Worm (Caenorhabditis elegans) whole organism, L1 larva: ENCODE results near the gene uig-1.
A peak's percentile ranks its signal among the peaks of the same experiment; 100 is the strongest.

Experiments used
- C04F5.9 ChIP-seq: sonication (generic microtip); optimal IDR thresholded peaks from 2 replicates; lab custom pipeline; 2016; ENCODE audit warnings: missing genetic modification characterization, missing compliant biosample characterization
- C34B4.2 ChIP-seq: sonication (generic microtip); optimal IDR thresholded peaks from 2 replicates; lab custom pipeline; 2017; ENCODE audit warnings: mild to moderate bottlenecking, missing genetic modification characterization, missing compliant biosample characterization
- F16B12.6 ChIP-seq: fragments of 150-350 bp; optimal IDR thresholded peaks from 2 replicates; lab custom pipeline; 2014; ENCODE audit warnings: missing biosample characterization, missing genetic modification characterization
- Y116A8C.19 ChIP-seq: sonication (generic microtip); optimal IDR thresholded peaks from 2 replicates; lab custom pipeline; 2016; ENCODE audit warnings: missing compliant biosample characterization, missing genetic modification characterization, borderline replicate concordance
- blmp-1 ChIP-seq: fragments of 150-350 bp; optimal IDR thresholded peaks from 2 replicates; lab custom pipeline; 2014; ENCODE audit warnings: missing biosample characterization, missing genetic modification characterization
- ceh-90 ChIP-seq: sonication (generic microtip); optimal IDR thresholded peaks from 2 replicates; lab custom pipeline; 2016; ENCODE audit warnings: missing genetic modification characterization, missing compliant biosample characterization
- ces-1 ChIP-seq: fragments of 150-350 bp; optimal IDR thresholded peaks from 2 replicates; lab custom pipeline; 2014; ENCODE audit warnings: missing biosample characterization, missing genetic modification reagents, missing genetic modification characterization
- dsc-1 ChIP-seq: sonication (generic microtip); optimal IDR thresholded peaks from 2 replicates; lab custom pipeline; 2016; ENCODE audit warnings: mild to moderate bottlenecking, missing genetic modification characterization, missing compliant biosample characterization
- efl-3 ChIP-seq: fragments of 200-800 bp; sonication (Bioruptor generic); optimal IDR thresholded peaks from 2 replicates; lab custom pipeline; 2018; ENCODE audit warnings: mild to moderate bottlenecking, missing genetic modification characterization, missing compliant biosample characterization
- egl-13 ChIP-seq: sonication (generic microtip); optimal IDR thresholded peaks from 2 replicates; lab custom pipeline; 2016; ENCODE audit warnings: missing genotype, missing genetic modification reagents, missing genetic modification characterization, missing compliant biosample characterization
- elt-2 ChIP-seq: sonication (generic microtip); optimal IDR thresholded peaks from 2 replicates; lab custom pipeline; 2016; ENCODE audit warnings: missing genetic modification characterization, mild to moderate bottlenecking, inconsistent platforms, missing compliant biosample characterization, missing genetic modification reagents
- elt-3 ChIP-seq, 6 experiments: fragments of 150-350 bp in 1 of 6; sonication (generic microtip); optimal IDR thresholded peaks; 2 replicates each; lab custom pipeline; 2017 to 2018; ENCODE audit warnings: missing biosample characterization in 6 of 6, missing genetic modification characterization in 6 of 6, inconsistent platforms in 1 of 6
- ets-5 ChIP-seq: fragments of 200-800 bp; sonication (Bioruptor generic); IDR thresholded peaks from 2 replicates; pipeline ENCODE4 v1.3.6; 2022; ENCODE audit warnings: missing genetic modification characterization, missing compliant biosample characterization
- fkh-10 ChIP-seq: sonication (generic microtip); optimal IDR thresholded peaks from 2 replicates; lab custom pipeline; 2017; ENCODE audit warnings: missing biosample characterization, missing genetic modification reagents, missing genetic modification characterization
- fos-1 ChIP-seq: fragments of 150-350 bp; optimal IDR thresholded peaks from 2 replicates; lab custom pipeline; 2014; ENCODE audit warnings: missing biosample characterization, missing genetic modification characterization
- hlh-17 ChIP-seq: fragments of 200-800 bp; sonication (Bioruptor generic); optimal IDR thresholded peaks from 2 replicates; lab custom pipeline; 2018; ENCODE audit warnings: missing genetic modification characterization, mild to moderate bottlenecking, missing compliant biosample characterization, moderate library complexity, borderline replicate concordance
- hlh-4 ChIP-seq: sonication (generic microtip); optimal IDR thresholded peaks from 2 replicates; lab custom pipeline; 2016; ENCODE audit warnings: mild to moderate bottlenecking, missing genetic modification characterization, missing compliant biosample characterization
- lin-14 ChIP-seq: fragments of 200-800 bp; sonication (Bioruptor generic); optimal IDR thresholded peaks from 2 replicates; lab custom pipeline; 2018; ENCODE audit warnings: mild to moderate bottlenecking, missing genetic modification characterization, moderate library complexity, missing compliant biosample characterization
- lin-15B ChIP-seq: fragments of 150-350 bp; sonication (generic microtip); optimal IDR thresholded peaks from 3 replicates; lab custom pipeline; 2014; ENCODE audit warnings: missing biosample characterization, missing genetic modification characterization
- lin-35 ChIP-seq, 2 experiments: fragments of 150-350 bp; optimal IDR thresholded peaks; 2 replicates each; lab custom pipeline; 2014; ENCODE audit warnings: missing biosample characterization in 2 of 2, missing genetic modification characterization in 2 of 2, missing genetic modification reagents in 2 of 2
- lin-39 ChIP-seq: fragments of 150-350 bp; optimal IDR thresholded peaks from 2 replicates; lab custom pipeline; 2014; ENCODE audit warnings: missing biosample characterization, missing genetic modification reagents, missing genetic modification characterization
- lsy-2 ChIP-seq, 2 experiments: fragments of 150-350 bp; optimal IDR thresholded peaks; 2 replicates each; lab custom pipeline; 2014; ENCODE audit warnings: missing biosample characterization in 2 of 2, missing genetic modification characterization in 2 of 2
- mef-2 ChIP-seq: fragments of 150-350 bp; optimal IDR thresholded peaks from 2 replicates; lab custom pipeline; 2014; ENCODE audit warnings: missing biosample characterization, missing genetic modification characterization
- mep-1 ChIP-seq: fragments of 150-350 bp; optimal IDR thresholded peaks from 2 replicates; lab custom pipeline; 2014; ENCODE audit warnings: missing biosample characterization, missing genetic modification characterization
- nhr-11 ChIP-seq: fragments of 150-350 bp; optimal IDR thresholded peaks from 2 replicates; lab custom pipeline; 2014; ENCODE audit warnings: missing biosample characterization, missing genetic modification characterization
- nhr-19 ChIP-seq: fragments of 200-800 bp; sonication (Bioruptor generic); conservative IDR thresholded peaks from 2 replicates; pipeline ENCODE4 v1.3.6; 2022; ENCODE audit warnings: missing genetic modification characterization, missing compliant biosample characterization
- nhr-237 ChIP-seq: fragments of 150-350 bp; optimal IDR thresholded peaks from 2 replicates; lab custom pipeline; 2014; ENCODE audit warnings: missing biosample characterization, missing genetic modification characterization
- nhr-71 ChIP-seq: sonication (generic microtip); optimal IDR thresholded peaks from 2 replicates; lab custom pipeline; 2016; ENCODE audit warnings: mild to moderate bottlenecking, missing genetic modification characterization, moderate library complexity, missing compliant biosample characterization
- nhr-77 ChIP-seq: fragments of 150-350 bp; optimal IDR thresholded peaks from 2 replicates; lab custom pipeline; 2014; ENCODE audit warnings: missing biosample characterization, missing genetic modification characterization
- nhr-84 ChIP-seq: sonication (generic microtip); optimal IDR thresholded peaks from 2 replicates; lab custom pipeline; 2017; ENCODE audit warnings: missing biosample characterization, missing genetic modification characterization
- nhr-85 ChIP-seq: sonication (generic microtip); peaks from one replicate; lab custom pipeline; 2016; ENCODE audit warnings: missing genetic modification characterization, inconsistent platforms, missing compliant biosample characterization
- nhr-90 ChIP-seq: sonication (generic microtip); optimal IDR thresholded peaks from 2 replicates; lab custom pipeline; 2016; ENCODE audit warnings: mild to moderate bottlenecking, missing genetic modification characterization, missing compliant biosample characterization; ENCODE audit not compliant: poor library complexity
- pax-3 ChIP-seq: fragments of 200-800 bp; sonication (Bioruptor generic); optimal IDR thresholded peaks from 2 replicates; lab custom pipeline; 2018; ENCODE audit warnings: mild to moderate bottlenecking, missing genetic modification characterization, moderate library complexity, missing compliant biosample characterization
- pqm-1 ChIP-seq: sonication (generic microtip); optimal IDR thresholded peaks from 3 replicates; lab custom pipeline; 2017; ENCODE audit warnings: missing biosample characterization, missing genetic modification characterization
- rnt-1 ChIP-seq: sonication (generic microtip); optimal IDR thresholded peaks from 2 replicates; lab custom pipeline; 2016; ENCODE audit warnings: mild to moderate bottlenecking, missing genetic modification characterization, moderate library complexity, missing compliant biosample characterization
- snpc-4 ChIP-seq: fragments of 150-350 bp; optimal IDR thresholded peaks from 2 replicates; lab custom pipeline; 2014; ENCODE audit warnings: missing biosample characterization, missing genetic modification characterization
- sup-37 ChIP-seq: fragments of 200-800 bp; sonication (Bioruptor generic); optimal IDR thresholded peaks from 2 replicates; lab custom pipeline; 2018; ENCODE audit warnings: mild to moderate bottlenecking, missing genetic modification characterization, missing compliant biosample characterization
- swsn-7 ChIP-seq: sonication (generic microtip); optimal IDR thresholded peaks from 2 replicates; lab custom pipeline; 2016; ENCODE audit warnings: missing genetic modification characterization, missing compliant biosample characterization
- tlp-1 ChIP-seq: fragments of 150-350 bp; optimal IDR thresholded peaks from 2 replicates; lab custom pipeline; 2014; ENCODE audit warnings: missing biosample characterization, missing genetic modification characterization
- unc-62 ChIP-seq: fragments of 150-350 bp; optimal IDR thresholded peaks from 2 replicates; lab custom pipeline; 2014; ENCODE audit warnings: missing biosample characterization, missing genetic modification reagents, missing genetic modification characterization
- unc-98 ChIP-seq: fragments of 200-800 bp; sonication (Bioruptor generic); IDR thresholded peaks from 2 replicates; pipeline ENCODE4 v1.3.6; 2022; ENCODE audit warnings: missing genetic modification characterization, missing compliant biosample characterization
- vab-15 ChIP-seq: sonication (generic microtip); optimal IDR thresholded peaks from 2 replicates; lab custom pipeline; 2017; ENCODE audit warnings: missing genotype, mild to moderate bottlenecking, missing genetic modification characterization, missing compliant biosample characterization
- zip-4 ChIP-seq: fragments of 200-800 bp; sonication (Bioruptor generic); optimal IDR thresholded peaks from 2 replicates; lab custom pipeline; 2018; ENCODE audit warnings: mild to moderate bottlenecking, missing genetic modification characterization, moderate library complexity, missing compliant biosample characterization
- ztf-4 ChIP-seq: fragments of 150-350 bp; optimal IDR thresholded peaks from 2 replicates; lab custom pipeline; 2014; ENCODE audit warnings: missing biosample characterization, missing genetic modification characterization

uig-1 gene

DNA sequence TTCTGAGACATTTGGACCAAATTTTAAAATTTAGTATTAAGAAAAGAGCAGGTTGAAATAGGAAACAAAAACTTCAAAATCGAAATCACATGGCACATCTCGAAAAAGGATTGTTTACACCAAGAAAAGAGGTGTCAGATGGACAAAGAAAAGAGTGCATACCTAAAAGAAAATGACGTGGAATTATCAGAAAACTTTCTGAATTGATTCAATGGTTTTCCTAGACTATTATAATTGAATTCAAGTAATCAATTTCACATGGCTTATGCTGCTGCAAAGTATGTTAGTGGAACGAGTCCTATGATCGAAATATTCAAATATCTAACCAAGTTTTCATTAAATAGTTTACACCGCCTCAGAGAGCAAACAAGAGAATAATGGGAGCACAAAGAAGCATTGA, 42.9 kb downstream of the uig-1 start (continued):
- TF ChIP-seq tlp-1 (tag; lab: Kevin White, UChicago): no peak
- peak; percentile 43 for TF ChIP-seq nhr-85 (tag; lab: Kevin White, UChicago)
- TF ChIP-seq elt-3 (tag; optimal IDR thresholded peaks at IDR 0.05; lab: Kevin White, UChicago): no peak
- no peak for TF ChIP-seq nhr-237 (tag; lab: Kevin White, UChicago)
- no peak for TF ChIP-seq ceh-90 (tag; lab: Kevin White, UChicago)
- TF ChIP-seq ets-5 (GFP tag; lab: Robert Waterston, UW): no peak
- no peak for TF ChIP-seq lin-39 (tag; lab: Kevin White, UChicago)
- TF ChIP-seq mep-1 (tag; lab: Kevin White, UChicago): no peak
- TF ChIP-seq nhr-77 (tag; lab: Kevin White, UChicago): no peak
- no peak for TF ChIP-seq swsn-7 (tag; lab: Kevin White, UChicago)
- no peak for TF ChIP-seq unc-62 (GFP tag; lab: Kevin White, UChicago)
- TF ChIP-seq zip-4: no peak
- no peak for TF ChIP-seq C04F5.9 (tag; lab: Kevin White, UChicago)
- TF ChIP-seq lsy-2 (tag; optimal IDR thresholded peaks at IDR 0.05; lab: Kevin White, UChicago): peak in 1 of 2 experiments; percentile 23
- TF ChIP-seq vab-15: no peak
- no peak for TF ChIP-seq unc-98
- TF ChIP-seq nhr-71 (tag; lab: Kevin White, UChicago): peak; percentile 68
- TF ChIP-seq nhr-19 (GFP tag; lab: Robert Waterston, UW): no peak
- no peak for TF ChIP-seq nhr-84 (tag; lab: Kevin White, UChicago)
- TF ChIP-seq elt-2: no peak
- no peak for TF ChIP-seq C34B4.2 (tag; lab: Kevin White, UChicago)
- no peak for TF ChIP-seq mef-2 (tag; lab: Kevin White, UChicago)
- peak; percentile 43 for TF ChIP-seq pax-3 (tag; lab: Kevin White, UChicago)
- TF ChIP-seq rnt-1 (tag; lab: Kevin White, UChicago): no peak
- no peak for TF ChIP-seq pqm-1 (tag; lab: Kevin White, UChicago)
- no peak for TF ChIP-seq fos-1 (tag; lab: Kevin White, UChicago)
- no peak for TF ChIP-seq nhr-11 (tag; lab: Kevin White, UChicago)
- TF ChIP-seq ztf-4: no peak
- no peak for TF ChIP-seq lin-15B (tag; lab: Kevin White, UChicago)
- TF ChIP-seq egl-13 (tag; lab: Kevin White, UChicago): no peak
- TF ChIP-seq snpc-4: no peak
- no peak for TF ChIP-seq ces-1 (GFP tag; lab: Kevin White, UChicago)
- no peak for TF ChIP-seq nhr-90 (tag; lab: Kevin White, UChicago)

DNA sequence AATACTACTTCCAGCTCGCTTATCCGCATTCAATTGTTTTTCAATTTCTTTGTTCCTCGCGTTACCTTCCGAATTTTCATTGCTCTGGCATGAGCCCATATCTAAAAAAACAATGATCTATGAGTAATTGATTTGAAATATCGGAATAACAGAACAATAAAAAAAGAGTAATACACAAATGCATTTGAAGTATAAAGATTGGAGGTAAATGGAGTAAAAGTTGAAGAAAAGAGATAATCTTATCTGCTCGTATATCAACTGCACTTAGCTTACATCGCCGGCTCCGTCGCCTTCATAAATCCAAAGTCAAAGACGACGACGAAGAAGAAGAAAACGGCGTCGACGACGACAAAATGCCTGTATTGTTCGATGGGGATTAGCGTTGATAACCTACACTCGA, 46.3 kb downstream of the uig-1 start, which contains the start of gene odr-3:
Gene odr-3 (minus strand): TSS at position 101 of the 400 bp plus-strand sequence.
- no peak for TF ChIP-seq hlh-4 (tag; lab: Kevin White, UChicago)
- TF ChIP-seq dsc-1 (tag; lab: Kevin White, UChicago): peak; percentile 7
- TF ChIP-seq hlh-17 (GFP tag; lab: Kevin White, UChicago): no peak
- TF ChIP-seq nhr-85 (tag; lab: Kevin White, UChicago): no peak
- TF ChIP-seq lin-15B (tag; lab: Kevin White, UChicago): no peak

DNA sequence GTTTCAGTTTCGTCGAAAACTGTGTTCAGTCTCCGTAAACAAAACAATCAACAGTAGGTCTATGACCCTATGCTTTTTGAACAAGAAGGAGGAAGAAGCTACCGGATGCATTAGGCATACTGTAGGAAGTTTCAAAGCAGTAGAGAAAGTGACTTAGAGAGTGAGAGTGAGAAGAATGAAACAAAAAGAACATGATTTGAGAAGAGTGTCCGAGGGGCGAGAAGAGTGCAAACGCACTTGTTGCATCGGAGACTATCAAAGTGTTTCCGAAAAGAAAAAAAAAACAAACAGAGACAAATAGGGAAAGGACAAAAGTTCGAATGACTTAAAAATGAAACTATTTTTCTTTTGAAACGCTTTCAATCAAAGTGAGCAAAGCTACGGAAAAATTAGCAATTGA, 52.6 kb downstream of the uig-1 start:
- TF ChIP-seq lin-35 (GFP tag; optimal IDR thresholded peaks at IDR 0.05; lab: Kevin White, UChicago) (no peak), Y116A8C.19 (tag; lab: Kevin White, UChicago) (no peak), efl-3 (no peak), fkh-10 (no peak), nhr-85 (tag; lab: Kevin White, UChicago) (peak; percentile 54), lin-14 (GFP tag; lab: Kevin White, UChicago) (peak; percentile 0), F16B12.6 (tag; lab: Kevin White, UChicago) (no peak), blmp-1 (tag; lab: Kevin White, UChicago) (peak; percentile 85), sup-37 (GFP tag; lab: Kevin White, UChicago) (no peak), vab-15 (no peak)
